Worm (Caenorhabditis elegans) whole organism, midembryonic: Measurements from ENCODE around the gene sqt-1.

Experiments used
- flt-1 ChIP-seq: fragments of 200-800 bp; sonication (Bioruptor generic); IDR thresholded peaks from 2 replicates; pipeline ENCODE4 v1.3.6; 2022; ENCODE audit warnings: missing genetic modification characterization, missing compliant biosample characterization
- tab-1 ChIP-seq: fragments of 200-800 bp; sonication (Bioruptor generic); IDR thresholded peaks from 2 replicates; pipeline ENCODE4 v1.3.6; 2022; ENCODE audit warnings: missing genetic modification characterization, missing compliant biosample characterization

ce11 chrII:11353471-11353870 lies 15.8 kb upstream of the sqt-1 start:
- TF ChIP-seq flt-1 (GFP tag; lab: Robert Waterston, UW), result no peak
- TF ChIP-seq tab-1, result no peak
